Worm (Caenorhabditis elegans) whole organism, midembryonic: ENCODE results near the gene rga-8.

Experiments
- T22C8.4 ChIP-seq: fragments of 200-800 bp; sonication (Bioruptor generic); IDR thresholded peaks from 2 replicates; pipeline ENCODE4 v1.3.6; 2022; ENCODE audit warnings: missing genetic modification characterization, missing compliant biosample characterization
- cog-1 ChIP-seq: sonication (generic microtip); optimal IDR thresholded peaks from 2 replicates; lab custom pipeline; 2016; ENCODE audit warnings: missing genetic modification characterization, missing compliant biosample characterization
- flt-1 ChIP-seq: fragments of 200-800 bp; sonication (Bioruptor generic); IDR thresholded peaks from 2 replicates; pipeline ENCODE4 v1.3.6; 2022; ENCODE audit warnings: missing genetic modification characterization, missing compliant biosample characterization
- klf-2 ChIP-seq: fragments of 200-800 bp; sonication (Bioruptor generic); conservative IDR thresholded peaks from 2 replicates; pipeline ENCODE4 v1.3.6; 2022; ENCODE audit warnings: missing genetic modification reagents, missing genetic modification characterization, missing compliant biosample characterization
- med-1 ChIP-seq: sonication (generic microtip); optimal IDR thresholded peaks from 2 replicates; lab custom pipeline; 2017; ENCODE audit warnings: missing genetic modification characterization, mild to moderate bottlenecking, missing compliant biosample characterization, antibody characterized with exemption, missing genetic modification reagents; ENCODE audit not compliant: insufficient read depth
- ref-1 ChIP-seq: fragments of 200-800 bp; sonication (Bioruptor generic); conservative IDR thresholded peaks from 2 replicates; pipeline ENCODE4 v1.3.6; 2022; ENCODE audit warnings: missing genetic modification reagents, missing genetic modification characterization, missing compliant biosample characterization
- tab-1 ChIP-seq: fragments of 200-800 bp; sonication (Bioruptor generic); IDR thresholded peaks from 2 replicates; pipeline ENCODE4 v1.3.6; 2022; ENCODE audit warnings: missing genetic modification characterization, missing compliant biosample characterization
- ztf-23 ChIP-seq: fragments of 200-800 bp; sonication (Bioruptor generic); IDR thresholded peaks from 2 replicates; pipeline ENCODE4 v1.3.6; 2022; ENCODE audit warnings: missing genetic modification reagents, missing genetic modification characterization, missing compliant biosample characterization
- ztf-29 ChIP-seq: fragments of 200-800 bp; sonication (Bioruptor generic); IDR thresholded peaks from 2 replicates; pipeline ENCODE4 v1.3.6; 2022; ENCODE audit warnings: missing genetic modification reagents, missing genetic modification characterization, missing compliant biosample characterization

The rga-8 gene

ce11 chrX:5244041-5244440, 35.5 kb downstream of the rga-8 start, which contains the start of gene Y34B4A.7:
TSS of gene Y34B4A.7 (plus strand) at chrX:5244337.
- TF ChIP-seq flt-1 = no peak; the same call in 1 of the 2 replicates
- peak; percentile 10 for TF ChIP-seq cog-1

- TF ChIP-seq flt-1 = no peak
- TF ChIP-seq ztf-23 = no peak
- TF ChIP-seq med-1 (GFP tag; lab: Kevin White, UChicago) = no peak
- TF ChIP-seq tab-1 = no peak
- TF ChIP-seq ref-1 (GFP tag; lab: Robert Waterston, UW) = no peak
- no peak for TF ChIP-seq klf-2 (GFP tag; lab: Robert Waterston, UW)
- TF ChIP-seq cog-1 = no peak
- TF ChIP-seq ztf-29 (GFP tag; lab: Robert Waterston, UW) = no peak
- TF ChIP-seq T22C8.4 (GFP tag; lab: Robert Waterston, UW) = no peak
These were observed 36.1 kb downstream of the rga-8 start, which contains the start of gene mtm-5 for ce11 chrX:5243382-5243979. TSS of gene mtm-5 (minus strand) at chrX:5243408.

ce11 chrX:5238246-5238645, 41.3 kb downstream of the rga-8 start:
- TF ChIP-seq klf-2 (GFP tag; lab: Robert Waterston, UW) = no peak
- TF ChIP-seq ztf-23 = no peak
- TF ChIP-seq cog-1 = no peak
- no peak for TF ChIP-seq tab-1
- no peak for TF ChIP-seq ztf-29 (GFP tag; lab: Robert Waterston, UW)

DNA sequence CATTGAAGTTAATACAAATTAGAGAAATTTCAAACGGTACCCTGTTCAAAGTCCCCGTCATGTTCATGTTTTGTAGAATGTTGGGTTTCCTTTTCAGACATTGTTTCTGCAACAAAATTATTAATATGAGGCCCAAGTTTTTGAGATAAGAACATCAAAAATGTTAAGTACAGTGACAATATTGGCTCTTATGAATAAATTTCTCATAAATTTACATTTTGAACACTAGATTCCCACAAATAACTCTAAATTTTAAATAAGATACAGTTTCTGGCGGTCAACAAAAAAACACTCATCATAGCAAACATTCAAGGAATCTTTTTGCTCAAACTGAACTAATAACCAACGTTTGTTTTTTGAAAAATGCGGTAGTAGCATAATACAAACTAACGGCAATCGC, 53.3 kb downstream of the rga-8 start, which contains the start of gene H28G03.3:
Gene H28G03.3, minus strand, starts transcription at position 101 of the 400 bp plus-strand sequence.
- TF ChIP-seq flt-1 = no peak
- TF ChIP-seq tab-1 = no peak
- TF ChIP-seq ref-1 (GFP tag; lab: Robert Waterston, UW) = no peak
- TF ChIP-seq med-1 (GFP tag; lab: Kevin White, UChicago) = no peak
- TF ChIP-seq ztf-29 (GFP tag; lab: Robert Waterston, UW) = no peak
- TF ChIP-seq T22C8.4 (GFP tag; lab: Robert Waterston, UW) = no peak
- TF ChIP-seq cog-1 = no peak
- TF ChIP-seq klf-2 (GFP tag; lab: Robert Waterston, UW) = no peak
- TF ChIP-seq ztf-23 = no peak
